Worm (Caenorhabditis elegans) whole organism, L1 larva: Measurements from ENCODE around the gene C09G9.3.

Experiments used
- C34B4.2 ChIP-seq: sonication (generic microtip); optimal IDR thresholded peaks from 2 replicates; lab custom pipeline; 2017; ENCODE audit warnings: mild to moderate bottlenecking, missing genetic modification characterization, missing compliant biosample characterization
- ama-1 ChIP-seq: fragments of 150-350 bp; optimal IDR thresholded peaks from 2 replicates; lab custom pipeline; 2014
- efl-1 ChIP-seq, 4 experiments: fragments of 150-350 bp; optimal IDR thresholded peaks in 3 of 4; peaks in 1 of 4; 1 replicate in 1 of 4; 2 replicates in 3 of 4; lab custom pipeline; 2014; ENCODE audit warnings: missing biosample characterization in 2 of 4, missing genetic modification characterization in 2 of 4, missing genetic modification reagents in 2 of 4
- elt-3 ChIP-seq, 6 experiments: fragments of 150-350 bp in 1 of 6; sonication (generic microtip); optimal IDR thresholded peaks; 2 replicates each; lab custom pipeline; 2017 to 2018; ENCODE audit warnings: missing biosample characterization in 6 of 6, missing genetic modification characterization in 6 of 6, inconsistent platforms in 1 of 6
- fos-1 ChIP-seq: fragments of 150-350 bp; optimal IDR thresholded peaks from 2 replicates; lab custom pipeline; 2014; ENCODE audit warnings: missing biosample characterization, missing genetic modification characterization
- hlh-4 ChIP-seq: sonication (generic microtip); optimal IDR thresholded peaks from 2 replicates; lab custom pipeline; 2016; ENCODE audit warnings: mild to moderate bottlenecking, missing genetic modification characterization, missing compliant biosample characterization
- lin-13 ChIP-seq: fragments of 150-350 bp; optimal IDR thresholded peaks from 2 replicates; lab custom pipeline; 2014; ENCODE audit warnings: missing biosample characterization, missing genetic modification reagents, missing genetic modification characterization
- mab-9 ChIP-seq: fragments of 200-800 bp; sonication (Bioruptor generic); IDR thresholded peaks from 2 replicates; pipeline ENCODE4 v1.3.6; 2022; ENCODE audit warnings: missing genetic modification reagents, missing genetic modification characterization, missing compliant biosample characterization
- mep-1 ChIP-seq: fragments of 150-350 bp; optimal IDR thresholded peaks from 2 replicates; lab custom pipeline; 2014; ENCODE audit warnings: missing biosample characterization, missing genetic modification characterization
- unc-30 ChIP-seq: sonication (generic microtip); optimal IDR thresholded peaks from 2 replicates; lab custom pipeline; 2017; ENCODE audit warnings: missing biosample characterization, missing genetic modification characterization
- unc-98 ChIP-seq: fragments of 200-800 bp; sonication (Bioruptor generic); IDR thresholded peaks from 2 replicates; pipeline ENCODE4 v1.3.6; 2022; ENCODE audit warnings: missing genetic modification characterization, missing compliant biosample characterization
- xbp-1 ChIP-seq: sonication (generic microtip); optimal IDR thresholded peaks from 2 replicates; lab custom pipeline; 2016; ENCODE audit warnings: missing genetic modification characterization, missing compliant biosample characterization
- zip-4 ChIP-seq: fragments of 200-800 bp; sonication (Bioruptor generic); optimal IDR thresholded peaks from 2 replicates; lab custom pipeline; 2018; ENCODE audit warnings: mild to moderate bottlenecking, missing genetic modification characterization, moderate library complexity, missing compliant biosample characterization

C09G9.3 gene

DNA sequence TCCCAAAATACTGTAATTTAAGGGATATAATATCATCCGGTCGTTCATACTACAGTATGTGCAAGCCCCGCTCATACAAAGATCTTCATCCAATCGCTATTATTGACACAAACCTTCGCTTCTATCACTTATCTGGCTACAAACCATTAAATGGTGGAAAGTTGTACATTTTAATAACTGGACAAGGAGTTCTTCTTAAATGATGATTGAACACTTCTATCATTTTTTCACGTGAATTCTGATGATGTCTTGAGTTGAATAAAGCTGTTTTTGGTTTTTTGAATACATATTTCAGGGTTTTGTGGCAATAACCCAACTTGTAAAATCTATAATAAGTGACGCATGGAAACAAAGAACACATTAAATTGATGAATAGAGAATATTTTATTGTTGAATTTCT is 50.3 kb downstream of the C09G9.3 start (continued):
- TF ChIP-seq unc-30 (tag; lab: Kevin White, UChicago), result no peak
- no peak for TF ChIP-seq mab-9 (GFP tag; lab: Robert Waterston, UW)
- no peak for TF ChIP-seq mep-1 (tag; lab: Kevin White, UChicago)
- TF ChIP-seq hlh-4 (tag; lab: Kevin White, UChicago), result no peak
- TF ChIP-seq zip-4 (GFP tag; lab: Kevin White, UChicago), result no peak
- TF ChIP-seq fos-1, result no peak

DNA sequence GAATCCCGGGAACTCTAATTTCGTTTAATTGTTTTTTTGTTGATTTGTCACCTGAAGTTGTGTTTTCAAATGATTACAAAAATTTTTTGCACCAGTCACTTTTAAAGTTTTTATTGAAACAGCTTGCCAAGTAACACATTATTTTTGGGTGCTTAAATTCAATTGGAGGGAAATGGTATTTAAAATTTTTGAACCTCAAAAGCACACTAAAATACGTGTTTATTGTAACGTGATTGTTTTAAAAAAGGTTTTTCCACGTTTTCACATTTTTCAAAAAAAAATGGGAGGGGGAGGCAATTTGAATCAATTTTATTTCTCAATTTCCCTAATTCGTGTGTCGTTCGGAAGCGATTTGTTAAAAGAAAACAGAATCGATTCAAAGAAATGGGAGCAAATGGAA is 51.7 kb downstream of the C09G9.3 start, which contains the start of gene T28C6.5:
Gene T28C6.5, plus strand, starts transcription at position 301 of the 400 bp plus-strand sequence.
- no peak for TF ChIP-seq fos-1
- no peak for TF ChIP-seq mab-9 (GFP tag; lab: Robert Waterston, UW)
- TF ChIP-seq unc-98 (GFP tag; lab: Robert Waterston, UW), result no peak
- no peak for TF ChIP-seq xbp-1
- TF ChIP-seq lin-13, result no peak
- TF ChIP-seq elt-3 (tag; optimal IDR thresholded peaks at IDR 0.05; lab: Kevin White, UChicago), result no peak

DNA sequence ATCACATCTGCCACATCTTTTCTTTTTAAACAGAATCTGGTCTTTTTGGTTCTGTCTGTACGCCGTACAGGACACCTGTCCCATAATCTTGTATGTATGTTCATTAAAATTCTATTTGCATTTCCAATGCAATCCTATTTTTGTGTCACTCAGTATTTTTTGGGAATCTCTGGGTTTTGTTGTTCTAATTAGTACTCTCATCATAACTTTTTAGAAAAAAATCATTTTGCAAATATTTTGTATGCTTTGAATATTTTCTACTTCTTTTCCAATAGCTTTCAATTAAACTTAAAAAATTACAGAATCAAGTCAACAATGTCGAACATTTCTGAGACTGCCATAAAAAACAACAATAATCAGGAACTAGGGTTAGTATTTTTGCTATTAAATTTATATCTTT is 52.8 kb downstream of the C09G9.3 start, which contains the start of gene T28C6.3:
Gene T28C6.3, plus strand, starts transcription at position 301 of the 400 bp plus-strand sequence.
- TF ChIP-seq C34B4.2 (tag; lab: Kevin White, UChicago) (no peak), ama-1 (lab: Kevin White, UChicago) (no peak), mab-9 (GFP tag; lab: Robert Waterston, UW) (no peak), efl-1 (optimal IDR thresholded peaks at IDR 0.05; lab: Kevin White, UChicago) (no peak), efl-1 (GFP tag; optimal IDR thresholded peaks at IDR 0.05 in 1 of 2; lab: Kevin White, UChicago) (peak in 1 of 2 experiments; percentile 9)
